Fruit fly (Drosophila melanogaster) whole organism, prepupa: ENCODE results near the gene CG7294.

Experiments
- CG10631 ChIP-seq: fragments of 200-800 bp; sonication (Bioruptor generic); optimal IDR thresholded peaks from 2 replicates; lab custom pipeline; 2016; ENCODE audit warnings: missing biosample characterization, missing genetic modification characterization
- CG10669 ChIP-seq: fragments of 200-800 bp; sonication (Bioruptor generic); optimal IDR thresholded peaks from 3 replicates; lab custom pipeline; 2018; ENCODE audit warnings: missing biosample characterization, mild to moderate bottlenecking, missing genetic modification characterization, moderate library complexity
- CG11294 ChIP-seq: fragments of 200-800 bp; sonication (Bioruptor generic); IDR thresholded peaks from 2 replicates; pipeline ENCODE4 v1.3.6; 2022; ENCODE audit warnings: missing biosample characterization, missing genetic modification characterization
- CG11902 ChIP-seq: fragments of 200-800 bp; sonication (Bioruptor generic); optimal IDR thresholded peaks from 3 replicates; lab custom pipeline; 2016; ENCODE audit warnings: missing biosample characterization, missing genetic modification characterization
- CG15336 ChIP-seq: fragments of 200-800 bp; sonication (Bioruptor generic); IDR thresholded peaks from 2 replicates; pipeline ENCODE4 v1.3.6; 2022; ENCODE audit warnings: missing biosample characterization, missing genetic modification characterization
- CG16779 ChIP-seq: fragments of 200-800 bp; sonication (Bioruptor generic); optimal IDR thresholded peaks from 3 replicates; lab custom pipeline; 2017; ENCODE audit warnings: missing biosample characterization, mild to moderate bottlenecking, missing genetic modification characterization
- CG3032 ChIP-seq: fragments of 200-800 bp; optimal IDR thresholded peaks from 2 replicates; lab custom pipeline; 2019; ENCODE audit warnings: missing biosample characterization, mild to moderate bottlenecking, missing genetic modification characterization, moderate library complexity
- CG31627 ChIP-seq: fragments of 200-800 bp; sonication (Bioruptor generic); optimal IDR thresholded peaks from 3 replicates; lab custom pipeline; 2016; ENCODE audit warnings: missing biosample characterization, missing genetic modification characterization
- CG4318 ChIP-seq: fragments of 200-800 bp; sonication (Bioruptor generic); optimal IDR thresholded peaks from 3 replicates; lab custom pipeline; 2017; ENCODE audit warnings: missing biosample characterization, mild to moderate bottlenecking, missing genetic modification characterization
- CG6163 ChIP-seq: fragments of 200-800 bp; sonication (Bioruptor generic); IDR thresholded peaks from 3 replicates; pipeline ENCODE4 v1.3.6; 2022; ENCODE audit warnings: missing biosample characterization, missing genetic modification characterization
- CG6808 ChIP-seq: fragments of 200-800 bp; sonication (Bioruptor generic); optimal IDR thresholded peaks from 3 replicates; lab custom pipeline; 2017; ENCODE audit warnings: missing biosample characterization, missing genetic modification characterization, mild to moderate bottlenecking, moderate library complexity, missing genetic modification reagents
- CG8119 ChIP-seq: fragments of 200-800 bp; sonication (Bioruptor generic); IDR thresholded peaks from 3 replicates; pipeline ENCODE4 v1.3.6; 2022; ENCODE audit warnings: missing biosample characterization, missing genetic modification characterization
- CG8319 ChIP-seq: fragments of 200-800 bp; sonication (Bioruptor generic); optimal IDR thresholded peaks from 3 replicates; lab custom pipeline; 2016; ENCODE audit warnings: missing biosample characterization, missing genetic modification characterization
- CG9139 ChIP-seq: fragments of 200-800 bp; sonication (Bioruptor generic); optimal IDR thresholded peaks from 3 replicates; lab custom pipeline; 2017; ENCODE audit warnings: missing biosample characterization, mild to moderate bottlenecking, missing genetic modification characterization
- Hr39 ChIP-seq: fragments of 200-800 bp; sonication (Bioruptor generic); optimal IDR thresholded peaks from 2 replicates; lab custom pipeline; 2016; ENCODE audit warnings: missing biosample characterization, missing genetic modification characterization
- Hr4 ChIP-seq: fragments of 200-800 bp; sonication (Bioruptor generic); optimal IDR thresholded peaks from 3 replicates; lab custom pipeline; 2016; ENCODE audit warnings: missing biosample characterization, missing genetic modification characterization
- Lpt ChIP-seq: fragments of 200-800 bp; sonication (Bioruptor generic); optimal IDR thresholded peaks from 3 replicates; lab custom pipeline; 2016; ENCODE audit warnings: missing biosample characterization, missing genetic modification characterization
- Met ChIP-seq: fragments of 200-800 bp; sonication (Bioruptor generic); optimal IDR thresholded peaks from 3 replicates; lab custom pipeline; 2016; ENCODE audit warnings: missing biosample characterization, missing genetic modification characterization
- Smox ChIP-seq: fragments of 200-800 bp; sonication (Bioruptor generic); optimal IDR thresholded peaks from 3 replicates; lab custom pipeline; 2016; ENCODE audit warnings: missing biosample characterization, missing genetic modification characterization
- Sox102F ChIP-seq: fragments of 200-800 bp; sonication (Bioruptor generic); optimal IDR thresholded peaks from 2 replicates; lab custom pipeline; 2016; ENCODE audit warnings: missing biosample characterization, mild to moderate bottlenecking, missing genetic modification characterization
- Sox14 ChIP-seq: fragments of 200-800 bp; sonication (Bioruptor generic); optimal IDR thresholded peaks from 3 replicates; lab custom pipeline; 2016; ENCODE audit warnings: missing biosample characterization, missing genetic modification characterization
- Sox15 ChIP-seq: fragments of 200-800 bp; sonication (Bioruptor generic); optimal IDR thresholded peaks from 3 replicates; lab custom pipeline; 2016; ENCODE audit warnings: missing biosample characterization, missing genetic modification characterization
- cyc ChIP-seq: fragments of 200-800 bp; sonication (Bioruptor generic); optimal IDR thresholded peaks from 3 replicates; lab custom pipeline; 2016; ENCODE audit warnings: missing biosample characterization, missing genetic modification characterization
- dsx ChIP-seq: fragments of 200-800 bp; optimal IDR thresholded peaks from 3 replicates; lab custom pipeline; 2019; ENCODE audit warnings: missing biosample characterization, mild to moderate bottlenecking, missing genetic modification characterization, moderate library complexity; ENCODE audit not compliant: poor library complexity, severe bottlenecking
- eg ChIP-seq: fragments of 200-800 bp; sonication (Bioruptor generic); IDR thresholded peaks from 3 replicates; pipeline ENCODE4 v1.3.6; 2022; ENCODE audit warnings: missing biosample characterization, missing genetic modification characterization
- esn ChIP-seq: fragments of 200-800 bp; sonication (Bioruptor generic); optimal IDR thresholded peaks from 2 replicates; lab custom pipeline; 2016; ENCODE audit warnings: missing biosample characterization, mild to moderate bottlenecking, missing genetic modification characterization, moderate library complexity
- fd59A ChIP-seq: fragments of 200-800 bp; sonication (Bioruptor generic); optimal IDR thresholded peaks from 2 replicates; lab custom pipeline; 2017; ENCODE audit warnings: missing biosample characterization, mild to moderate bottlenecking, missing genetic modification characterization, missing genetic modification reagents
- fkh ChIP-seq: fragments of 200-800 bp; sonication (Bioruptor generic); optimal IDR thresholded peaks from 3 replicates; lab custom pipeline; 2017; ENCODE audit warnings: missing biosample characterization, mild to moderate bottlenecking, missing genetic modification characterization, moderate library complexity
- lz ChIP-seq: fragments of 200-800 bp; sonication (Bioruptor generic); optimal IDR thresholded peaks from 3 replicates; lab custom pipeline; 2016; ENCODE audit warnings: missing biosample characterization, missing genetic modification characterization
- spab ChIP-seq: fragments of 200-800 bp; sonication (Bioruptor generic); optimal IDR thresholded peaks from 2 replicates; lab custom pipeline; 2017; ENCODE audit warnings: missing biosample characterization, mild to moderate bottlenecking, missing genetic modification characterization, missing genetic modification reagents
- ss ChIP-seq, 2 experiments: fragments of 200-800 bp; sonication (Bioruptor generic); optimal IDR thresholded peaks; 2 replicates in 1 of 2; 3 replicates in 1 of 2; lab custom pipeline; 2017 to 2018; ENCODE audit warnings: mild to moderate bottlenecking in 2 of 2, missing biosample characterization in 2 of 2, missing genetic modification characterization in 2 of 2, moderate library complexity in 1 of 2
- svp ChIP-seq: fragments of 200-800 bp; sonication (Bioruptor generic); peaks from one replicate; lab custom pipeline; 2016; ENCODE audit warnings: missing biosample characterization, missing genetic modification characterization
- vri ChIP-seq: fragments of 200-800 bp; sonication (Bioruptor generic); optimal IDR thresholded peaks from 3 replicates; lab custom pipeline; 2016; ENCODE audit warnings: missing biosample characterization, mild to moderate bottlenecking, missing genetic modification characterization

CG7294 gene

dm6 chr2L:10684309-10684708 is 4.8 kb downstream of the CG7294 start, which contains the start of gene CG7299:
CG7299 (minus strand) TSS chr2L:10684409.
- TF ChIP-seq ss (GFP tag; optimal IDR thresholded peaks at IDR 0.05; lab: Kevin White, UChicago) (no peak), CG10669 (no peak), spab (GFP tag; lab: Kevin White, UChicago) (no peak), CG9139 (no peak), Hr4 (no peak), CG10631 (GFP tag; lab: Kevin White, UChicago) (no peak), Smox (no peak), lz (GFP tag; lab: Kevin White, UChicago) (no peak), fkh (GFP tag; lab: Kevin White, UChicago) (no peak), cyc (GFP tag; lab: Kevin White, UChicago) (no peak), CG6163 (GFP tag; lab: Robert Waterston, UW) (no peak), dsx (GFP tag; lab: Kevin White, UChicago) (no peak), CG11902 (GFP tag; lab: Kevin White, UChicago) (no peak), eg (GFP tag; lab: Robert Waterston, UW) (no peak), CG31627 (GFP tag; lab: Kevin White, UChicago) (no peak), CG4318 (GFP tag; lab: Kevin White, UChicago) (no peak), CG3032 (tag; lab: Kevin White, UChicago) (no peak)

- TF ChIP-seq CG8319 (GFP tag; lab: Kevin White, UChicago) (no peak), cyc (GFP tag; lab: Kevin White, UChicago) (no peak), CG31627 (GFP tag; lab: Kevin White, UChicago) (no peak), CG11294 (GFP tag; lab: Robert Waterston, UW) (no peak), svp (no peak), Lpt (GFP tag; lab: Kevin White, UChicago) (no peak), Smox (no peak), Sox15 (GFP tag; lab: Kevin White, UChicago) (no peak), dsx (GFP tag; lab: Kevin White, UChicago) (no peak), Hr39 (GFP tag; lab: Kevin White, UChicago) (no peak), Sox102F (GFP tag; lab: Kevin White, UChicago) (no peak), fkh (GFP tag; lab: Kevin White, UChicago) (no peak), esn (GFP tag; lab: Kevin White, UChicago) (no peak), spab (GFP tag; lab: Kevin White, UChicago) (no peak), CG3032 (tag; lab: Kevin White, UChicago) (no peak), ss (GFP tag; optimal IDR thresholded peaks at IDR 0.05; lab: Kevin White, UChicago) (no peak)
These were observed 6.2 kb downstream of the CG7294 start for dm6 chr2L:10682912-10683311.

- TF ChIP-seq CG6808 (GFP tag; lab: Kevin White, UChicago) (no peak), CG10669 (no peak), CG8119 (GFP tag; lab: Robert Waterston, UW) (no peak), Sox14 (GFP tag; lab: Kevin White, UChicago) (no peak)
These were observed 6.9 kb downstream of the CG7294 start for dm6 chr2L:10682197-10682596.

dm6 chr2L:10681602-10682001 is 7.5 kb downstream of the CG7294 start, which contains the start of gene CG17107:
CG17107 (plus strand) TSS chr2L:10681902.
- no peak for TF ChIP-seq esn (GFP tag; lab: Kevin White, UChicago)
- no peak for TF ChIP-seq Met (GFP tag; lab: Kevin White, UChicago)
- TF ChIP-seq CG15336 (GFP tag; lab: Robert Waterston, UW) = no peak
- no peak for TF ChIP-seq cyc (GFP tag; lab: Kevin White, UChicago)
- no peak for TF ChIP-seq Sox15 (GFP tag; lab: Kevin White, UChicago)
- TF ChIP-seq CG11294 (GFP tag; lab: Robert Waterston, UW) = no peak
- TF ChIP-seq vri = no peak
- TF ChIP-seq Hr4 = no peak
- no peak for TF ChIP-seq CG16779 (tag; lab: Kevin White, UChicago)
- TF ChIP-seq fd59A (GFP tag; lab: Kevin White, UChicago) = no peak
- no peak for TF ChIP-seq ss (GFP tag; optimal IDR thresholded peaks at IDR 0.05; lab: Kevin White, UChicago)
- no peak for TF ChIP-seq eg (GFP tag; lab: Robert Waterston, UW)
